Worm (Caenorhabditis elegans): ENCODE measurements around the gene Y75B12B.10.

The Y75B12B.10 gene

DNA sequence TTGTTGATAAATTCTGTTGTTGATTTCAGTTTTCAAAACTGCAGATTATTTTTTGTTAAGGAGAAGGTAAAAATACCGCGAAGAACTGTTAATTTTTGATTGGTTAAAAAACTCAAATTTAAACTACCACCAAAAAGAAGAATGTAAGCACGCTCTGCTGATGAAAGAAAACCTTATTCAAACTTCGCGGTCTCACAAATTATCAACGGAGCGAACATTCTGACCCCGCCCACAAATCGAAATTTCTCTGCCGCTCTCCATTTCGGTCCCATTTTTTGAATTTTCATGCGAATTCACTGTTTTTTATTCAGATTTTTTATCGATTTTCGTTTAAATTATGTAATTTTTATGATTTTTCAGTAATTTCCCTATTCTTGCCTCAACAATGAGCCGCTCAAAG is 10.3 kb upstream of the Y75B12B.10 start, which contains the start of gene cyn-3 (continued):
- TF ChIP-seq hlh-12 (tag; optimal IDR thresholded peaks at IDR 0.05) (no peak), Y53G8AR.9 (GFP tag; conservative IDR thresholded peaks at IDR 0.05) (peak; percentile 59; the same call in 1 of the 2 replicates), lsl-1 (GFP tag; optimal IDR thresholded peaks at IDR 0.05) (peak; percentile 44), snpc-1.1 (tag; optimal IDR thresholded peaks at IDR 0.05; ENCODE audit: insufficient read depth) (peak; percentile 46), F33H1.4 (GFP tag; IDR thresholded peaks at IDR 0.05) (peak; percentile 47), him-1 (tag; optimal IDR thresholded peaks at IDR 0.05) (no peak), sptf-2 (GFP tag; optimal IDR thresholded peaks at IDR 0.05) (no peak), Y95B8A.8 (GFP tag; IDR thresholded peaks at IDR 0.05) (no peak), chd-7 (tag; optimal IDR thresholded peaks at IDR 0.05) (no peak), ceh-91 (GFP tag; IDR thresholded peaks at IDR 0.05) (peak; percentile 67), xnd-1 (tag; optimal IDR thresholded peaks at IDR 0.05) (peak; percentile 30), nfya-1 (tag; optimal IDR thresholded peaks at IDR 0.05; ENCODE audit: borderline replicate concordance, insufficient read depth) (no peak), ekl-4 (GFP tag; IDR thresholded peaks at IDR 0.05) (peak; percentile 71; the same call in 1 of the 2 replicates), pbrm-1 (GFP tag; IDR thresholded peaks at IDR 0.05) (peak; percentile 41; the same call in 1 of the 2 replicates), pha-4 (tag; optimal IDR thresholded peaks at IDR 0.05) (peak; percentile 44), B0336.3 (GFP tag; IDR thresholded peaks at IDR 0.05) (0 out of 2 replicates have a peak, but pooled peaks have one; percentile 16), lin-54 (GFP tag; optimal IDR thresholded peaks at IDR 0.05) (peak; percentile 99), ztf-18 (tag; optimal IDR thresholded peaks at IDR 0.05) (peak; percentile 14), bed-2 (GFP tag; IDR thresholded peaks at IDR 0.05) (no peak)

ce11 chrV:15190903-15191302 is 9.0 kb upstream of the Y75B12B.10 start, which contains the start of gene Y75B12B.11:
Gene Y75B12B.11, plus strand, starts transcription at chrV:15191296.
- TF ChIP-seq ceh-58 (GFP tag; IDR thresholded peaks at IDR 0.05): peak; percentile 96
- 0 out of 2 replicates have a peak, but pooled peaks have one; percentile 52 for TF ChIP-seq lag-1 (GFP tag; IDR thresholded peaks at IDR 0.05)
- peak; percentile 96 for TF ChIP-seq repo-1 (tag; optimal IDR thresholded peaks at IDR 0.05)
- peak; percentile 83 for TF ChIP-seq K12H6.12 (tag; optimal IDR thresholded peaks at IDR 0.05)
- TF ChIP-seq rcor-1 (GFP tag; IDR thresholded peaks at IDR 0.05): peak; percentile 95
- peak; percentile 70 for TF ChIP-seq ceh-91 (GFP tag; IDR thresholded peaks at IDR 0.05)
- TF ChIP-seq hmg-1.2 (GFP tag; IDR thresholded peaks at IDR 0.05): peak; percentile 85
- TF ChIP-seq him-1 (tag; optimal IDR thresholded peaks at IDR 0.05): peak; percentile 87
- peak; percentile 97 for TF ChIP-seq hrde-1 (tag; optimal IDR thresholded peaks at IDR 0.05; ENCODE audit: borderline replicate concordance)
- TF ChIP-seq ztf-3 (GFP tag; optimal IDR thresholded peaks at IDR 0.05): peak; percentile 46
- peak; percentile 98 for TF ChIP-seq nhr-90 (tag; optimal IDR thresholded peaks at IDR 0.05)
- peak; percentile 98 for TF ChIP-seq T26A5.8 (tag; optimal IDR thresholded peaks at IDR 0.05)
- TF ChIP-seq nhr-120 (GFP tag; IDR thresholded peaks at IDR 0.05): peak; percentile 96
- TF ChIP-seq unc-62 (GFP tag; optimal IDR thresholded peaks at IDR 0.05): no peak
- peak; percentile 90 for TF ChIP-seq snpc-1.3 (tag; optimal IDR thresholded peaks at IDR 0.05; ENCODE audit: insufficient read depth)
- TF ChIP-seq nfya-2 (GFP tag; IDR thresholded peaks at IDR 0.05): peak; percentile 90; the same call in 1 of the 2 replicates
- TF ChIP-seq gei-17 (GFP tag; optimal IDR thresholded peaks at IDR 0.05): peak; percentile 68
- peak; percentile 95 for TF ChIP-seq zfh-2 (GFP tag; conservative IDR thresholded peaks at IDR 0.05)
- TF ChIP-seq nhr-27 (tag; optimal IDR thresholded peaks at IDR 0.05): peak; percentile 97
- peak; percentile 86 for TF ChIP-seq ztf-18 (tag; optimal IDR thresholded peaks at IDR 0.05)
- TF ChIP-seq D2030.7 (GFP tag; IDR thresholded peaks at IDR 0.05): peak; percentile 96
- peak; percentile 97 for TF ChIP-seq nfyb-1 (GFP tag; IDR thresholded peaks at IDR 0.05)
- TF ChIP-seq bed-1 (GFP tag; IDR thresholded peaks at IDR 0.05): peak; percentile 94; the same call in 1 of the 2 replicates
- peak; percentile 72 for TF ChIP-seq dpff-1 (tag; optimal IDR thresholded peaks at IDR 0.05)
- TF ChIP-seq cebp-1 (GFP tag; IDR thresholded peaks at IDR 0.05): peak; percentile 67; the same call in 1 of the 2 replicates
- peak; percentile 88 for TF ChIP-seq cebp-1 (tag; optimal IDR thresholded peaks at IDR 0.05)
- peak; percentile 85 for TF ChIP-seq snpc-3.4 (tag; optimal IDR thresholded peaks at IDR 0.05)
- TF ChIP-seq ccch-3 (GFP tag; optimal IDR thresholded peaks at IDR 0.05): no peak
- peak; percentile 82 for TF ChIP-seq F22D6.2 (tag; optimal IDR thresholded peaks at IDR 0.05)
- peak; percentile 92 for TF ChIP-seq unc-130 (GFP tag; optimal IDR thresholded peaks at IDR 0.05)
- TF ChIP-seq mxl-1 (tag; optimal IDR thresholded peaks at IDR 0.05): peak; percentile 96

Measured in whole organism, young adult.